Fruit fly (Drosophila melanogaster): Measurements from ENCODE around the gene ZC3H3.

Gene ZC3H3

DNA sequence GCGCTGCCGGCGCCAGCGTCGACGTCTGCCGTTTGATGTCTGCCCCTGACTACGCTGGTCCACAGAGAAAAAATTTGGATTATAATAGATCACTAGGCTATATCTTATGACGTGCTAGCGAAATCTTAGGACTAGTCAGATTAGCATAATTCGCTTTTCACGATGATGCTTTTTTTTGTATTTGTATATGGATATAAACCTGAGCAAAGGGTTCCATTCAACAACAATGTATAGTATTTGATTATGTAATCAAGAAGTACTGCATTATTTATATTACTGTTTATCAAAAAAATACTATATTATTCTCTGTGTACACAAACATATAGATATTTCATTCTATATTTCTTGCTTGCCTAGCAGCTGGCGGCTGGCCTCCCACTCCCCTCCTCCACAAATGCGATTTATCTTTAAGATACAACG is 37.6 kb upstream of the ZC3H3 start (continued):
- TF ChIP-seq toy (GFP tag; IDR thresholded peaks at IDR 0.05) (peak; percentile 44; the same call in 1 of the 2 replicates), tna (GFP tag; IDR thresholded peaks at IDR 0.05; ENCODE audit: partially characterized antibody) (no peak), emc (GFP tag; optimal IDR thresholded peaks at IDR 0.05) (peak; percentile 27), Spps (tag; optimal IDR thresholded peaks at IDR 0.05) (peak; percentile 51), vfl (GFP tag; optimal IDR thresholded peaks at IDR 0.05) (peak; percentile 65), Elba2 (GFP tag; optimal IDR thresholded peaks at IDR 0.05) (no peak), maf-S (GFP tag; optimal IDR thresholded peaks at IDR 0.05) (peak; percentile 50), CG14441 (GFP tag; IDR thresholded peaks at IDR 0.05) (peak; percentile 80), corto (GFP tag; optimal IDR thresholded peaks at IDR 0.05) (no peak), NC2α (GFP tag; optimal IDR thresholded peaks at IDR 0.05) (peak; percentile 38), Side (GFP tag; optimal IDR thresholded peaks at IDR 0.05) (peak; percentile 60), MBD-R2 (GFP tag; IDR thresholded peaks at IDR 0.05) (peak; percentile 64; the same call in 1 of the 2 replicates), Ssrp (tag; optimal IDR thresholded peaks at IDR 0.05) (peak; percentile 88), Doc3 (GFP tag; IDR thresholded peaks at IDR 0.05; ENCODE audit: partially characterized antibody) (no peak), Bgb (GFP tag; IDR thresholded peaks at IDR 0.05; ENCODE audit: partially characterized antibody) (no peak), CG33557 (GFP tag; optimal IDR thresholded peaks at IDR 0.05) (peak; percentile 39), CG12071 (GFP tag; optimal IDR thresholded peaks at IDR 0.05) (peak; percentile 83), CG17802 (tag; optimal IDR thresholded peaks at IDR 0.05) (peak; percentile 51), Hmr (GFP tag; optimal IDR thresholded peaks at IDR 0.05) (peak; percentile 93), CG3995 (GFP tag; optimal IDR thresholded peaks at IDR 0.05) (peak; percentile 57), ro (GFP tag; IDR thresholded peaks at IDR 0.05) (peak; percentile 35; the same call in 1 of the 2 replicates), insv (GFP tag; optimal IDR thresholded peaks at IDR 0.05) (peak in 1 of 2 experiments; percentile 40), CG10274 (GFP tag; optimal IDR thresholded peaks at IDR 0.05) (peak; percentile 72), H2.0 (GFP tag; IDR thresholded peaks at IDR 0.05) (peak; percentile 76), CoRest (tag; optimal IDR thresholded peaks at IDR 0.05) (peak; percentile 94), row (GFP tag; IDR thresholded peaks at IDR 0.05) (peak; percentile 86), bab2 (GFP tag; optimal IDR thresholded peaks at IDR 0.05) (peak; percentile 73), dimm (GFP tag; IDR thresholded peaks at IDR 0.05) (peak; percentile 47; the same call in 1 of the 2 replicates), CG15011 (GFP tag; optimal IDR thresholded peaks at IDR 0.05) (peak; percentile 83), Dfd (GFP tag; optimal IDR thresholded peaks at IDR 0.05) (no peak), CG34376 (GFP tag; optimal IDR thresholded peaks at IDR 0.05) (peak; percentile 77), ara (GFP tag; IDR thresholded peaks at IDR 0.05) (peak; percentile 68), amos (GFP tag; IDR thresholded peaks at IDR 0.05; ENCODE audit: partially characterized antibody) (no peak), CG13624 (GFP tag; optimal IDR thresholded peaks at IDR 0.05) (peak; percentile 78), oc (tag; optimal IDR thresholded peaks at IDR 0.05) (peak; percentile 85), nau (GFP tag; optimal IDR thresholded peaks at IDR 0.05) (peak; percentile 89), ash1 (GFP tag; optimal IDR thresholded peaks at IDR 0.05) (no peak), Bteb2 (GFP tag; optimal IDR thresholded peaks at IDR 0.05) (peak; percentile 71), CHES-1-like (GFP tag; optimal IDR thresholded peaks at IDR 0.05) (peak; percentile 38), CG18476 (GFP tag; optimal IDR thresholded peaks at IDR 0.05) (peak; percentile 62), Mrtf (GFP tag; IDR thresholded peaks at IDR 0.05) (peak; percentile 76; the same call in 2 of the 3 replicates), HLHmδ (GFP tag; optimal IDR thresholded peaks at IDR 0.05) (no peak), Sox100B (GFP tag; optimal IDR thresholded peaks at IDR 0.05) (peak; percentile 87), dmrt11E (tag; optimal IDR thresholded peaks at IDR 0.05) (peak; percentile 74), CG11696 (GFP tag; IDR thresholded peaks at IDR 0.05) (peak; percentile 52; the same call in 1 of the 2 replicates), CG7987 (GFP tag; optimal IDR thresholded peaks at IDR 0.05) (peak; percentile 53), wor (GFP tag; IDR thresholded peaks at IDR 0.05) (peak; percentile 74), CG7839 (tag; optimal IDR thresholded peaks at IDR 0.05) (peak; percentile 94), hbn (GFP tag; IDR thresholded peaks at IDR 0.05; ENCODE audit: partially characterized antibody) (no peak), CG3838 (GFP tag; optimal IDR thresholded peaks at IDR 0.05) (peak; percentile 69)
